Fruit fly (Drosophila melanogaster) whole organism, prepupa: ENCODE results near the gene Acp63F.

Source experiments
- Blimp-1 ChIP-seq: fragments of 200-800 bp; sonication (Bioruptor generic); optimal IDR thresholded peaks from 3 replicates; lab custom pipeline; 2017; ENCODE audit warnings: missing biosample characterization, missing genetic modification characterization, mild to moderate bottlenecking, moderate library complexity, missing genetic modification reagents
- CG10631 ChIP-seq: fragments of 200-800 bp; sonication (Bioruptor generic); optimal IDR thresholded peaks from 2 replicates; lab custom pipeline; 2016; ENCODE audit warnings: missing biosample characterization, missing genetic modification characterization
- CG4318 ChIP-seq: fragments of 200-800 bp; sonication (Bioruptor generic); optimal IDR thresholded peaks from 3 replicates; lab custom pipeline; 2017; ENCODE audit warnings: missing biosample characterization, mild to moderate bottlenecking, missing genetic modification characterization
- CG6163 ChIP-seq: fragments of 200-800 bp; sonication (Bioruptor generic); IDR thresholded peaks from 3 replicates; pipeline ENCODE4 v1.3.6; 2022; ENCODE audit warnings: missing biosample characterization, missing genetic modification characterization
- CG8632 ChIP-seq: fragments of 200-800 bp; sonication (Bioruptor generic); optimal IDR thresholded peaks from 3 replicates; lab custom pipeline; 2016; ENCODE audit warnings: missing biosample characterization, missing genetic modification characterization
- CG9139 ChIP-seq: fragments of 200-800 bp; sonication (Bioruptor generic); optimal IDR thresholded peaks from 3 replicates; lab custom pipeline; 2017; ENCODE audit warnings: missing biosample characterization, mild to moderate bottlenecking, missing genetic modification characterization
- Eip75B ChIP-seq: fragments of 200-800 bp; sonication (Bioruptor generic); optimal IDR thresholded peaks from 3 replicates; lab custom pipeline; 2016; ENCODE audit warnings: missing biosample characterization, missing genetic modification characterization
- Hr39 ChIP-seq: fragments of 200-800 bp; sonication (Bioruptor generic); optimal IDR thresholded peaks from 2 replicates; lab custom pipeline; 2016; ENCODE audit warnings: missing biosample characterization, missing genetic modification characterization
- Sox15 ChIP-seq: fragments of 200-800 bp; sonication (Bioruptor generic); optimal IDR thresholded peaks from 3 replicates; lab custom pipeline; 2016; ENCODE audit warnings: missing biosample characterization, missing genetic modification characterization
- esn ChIP-seq: fragments of 200-800 bp; sonication (Bioruptor generic); optimal IDR thresholded peaks from 2 replicates; lab custom pipeline; 2016; ENCODE audit warnings: missing biosample characterization, mild to moderate bottlenecking, missing genetic modification characterization, moderate library complexity
- fd85E ChIP-seq: fragments of 200-800 bp; sonication (Bioruptor generic); optimal IDR thresholded peaks from 3 replicates; lab custom pipeline; 2016; ENCODE audit warnings: missing biosample characterization, missing genetic modification characterization
- fkh ChIP-seq: fragments of 200-800 bp; sonication (Bioruptor generic); optimal IDR thresholded peaks from 3 replicates; lab custom pipeline; 2017; ENCODE audit warnings: missing biosample characterization, mild to moderate bottlenecking, missing genetic modification characterization, moderate library complexity
- ss ChIP-seq, 2 experiments: fragments of 200-800 bp; sonication (Bioruptor generic); optimal IDR thresholded peaks; 2 replicates in 1 of 2; 3 replicates in 1 of 2; lab custom pipeline; 2017 to 2018; ENCODE audit warnings: mild to moderate bottlenecking in 2 of 2, missing biosample characterization in 2 of 2, missing genetic modification characterization in 2 of 2, moderate library complexity in 1 of 2
- topi ChIP-seq: fragments of 200-800 bp; sonication (Bioruptor generic); optimal IDR thresholded peaks from 3 replicates; lab custom pipeline; 2016; ENCODE audit warnings: missing biosample characterization, missing genetic modification characterization

- TF ChIP-seq Hr39 (peak; percentile 14), esn (GFP tag; lab: Kevin White, UChicago) (no peak), Eip75B (GFP tag; lab: Kevin White, UChicago) (no peak), CG4318 (GFP tag; lab: Kevin White, UChicago) (no peak), CG10631 (GFP tag; lab: Kevin White, UChicago) (no peak), CG8632 (GFP tag; lab: Kevin White, UChicago) (no peak), Sox15 (no peak), fd85E (no peak), CG6163 (GFP tag; lab: Robert Waterston, UW) (0 out of 3 replicates have a peak, but pooled peaks have one; percentile 53), topi (GFP tag; lab: Kevin White, UChicago) (peak; percentile 31), Blimp-1 (GFP tag; lab: Kevin White, UChicago) (no peak), CG9139 (GFP tag; lab: Kevin White, UChicago) (no peak), fkh (GFP tag; lab: Kevin White, UChicago) (peak; percentile 63), ss (GFP tag; optimal IDR thresholded peaks at IDR 0.05; lab: Kevin White, UChicago) (peak in 1 of 2 experiments; percentile 60)
Measured at dm6 chr3L:3862504-3863380, 46.6 kb upstream of the Acp63F start.
